Worm (Caenorhabditis elegans) whole organism, L3 larva: ENCODE results near the gene Y66D12A.24.

ENCODE experiments used
- daf-12 ChIP-seq: fragments of 150-350 bp; optimal IDR thresholded peaks from 2 replicates; lab custom pipeline; 2014; ENCODE audit warnings: missing biosample characterization, missing genetic modification reagents, missing genetic modification characterization
- egl-27 ChIP-seq: sonication (generic microtip); optimal IDR thresholded peaks from 4 replicates; lab custom pipeline; 2017; ENCODE audit warnings: missing biosample characterization, missing genetic modification reagents, missing genetic modification characterization
- elt-1 ChIP-seq: fragments of 150-350 bp; optimal IDR thresholded peaks from 2 replicates; lab custom pipeline; 2014; ENCODE audit warnings: missing biosample characterization, missing genetic modification characterization
- fkh-10 ChIP-seq: sonication (generic microtip); optimal IDR thresholded peaks from 2 replicates; lab custom pipeline; 2017; ENCODE audit warnings: missing biosample characterization, missing genetic modification reagents, missing genetic modification characterization
- fos-1 ChIP-seq: fragments of 150-350 bp; optimal IDR thresholded peaks from 2 replicates; lab custom pipeline; 2014; ENCODE audit warnings: missing biosample characterization, missing genetic modification characterization
- jun-1 ChIP-seq: fragments of 150-350 bp; optimal IDR thresholded peaks from 2 replicates; lab custom pipeline; 2014; ENCODE audit warnings: missing biosample characterization, missing genetic modification reagents, missing genetic modification characterization
- nhr-28 ChIP-seq: fragments of 150-350 bp; optimal IDR thresholded peaks from 2 replicates; lab custom pipeline; 2014; ENCODE audit warnings: missing biosample characterization, missing genetic modification characterization
- pqm-1 ChIP-seq: fragments of 150-350 bp; optimal IDR thresholded peaks from 2 replicates; lab custom pipeline; 2017; ENCODE audit warnings: missing biosample characterization, missing genetic modification characterization, inconsistent platforms
- sea-2 ChIP-seq: fragments of 150-350 bp; sonication (generic microtip); optimal IDR thresholded peaks from 4 replicates; lab custom pipeline; 2014; ENCODE audit warnings: missing biosample characterization, missing genetic modification reagents, missing genetic modification characterization
- skn-1 ChIP-seq: fragments of 150-350 bp; optimal IDR thresholded peaks from 2 replicates; lab custom pipeline; 2014; ENCODE audit warnings: missing biosample characterization, missing genetic modification characterization
- snpc-4 ChIP-seq: fragments of 150-350 bp; optimal IDR thresholded peaks from 2 replicates; lab custom pipeline; 2014; ENCODE audit warnings: missing biosample characterization, missing genetic modification characterization
- unc-39 ChIP-seq: sonication (generic microtip); optimal IDR thresholded peaks from 4 replicates; lab custom pipeline; 2017; ENCODE audit warnings: missing biosample characterization, missing genetic modification characterization

DNA sequence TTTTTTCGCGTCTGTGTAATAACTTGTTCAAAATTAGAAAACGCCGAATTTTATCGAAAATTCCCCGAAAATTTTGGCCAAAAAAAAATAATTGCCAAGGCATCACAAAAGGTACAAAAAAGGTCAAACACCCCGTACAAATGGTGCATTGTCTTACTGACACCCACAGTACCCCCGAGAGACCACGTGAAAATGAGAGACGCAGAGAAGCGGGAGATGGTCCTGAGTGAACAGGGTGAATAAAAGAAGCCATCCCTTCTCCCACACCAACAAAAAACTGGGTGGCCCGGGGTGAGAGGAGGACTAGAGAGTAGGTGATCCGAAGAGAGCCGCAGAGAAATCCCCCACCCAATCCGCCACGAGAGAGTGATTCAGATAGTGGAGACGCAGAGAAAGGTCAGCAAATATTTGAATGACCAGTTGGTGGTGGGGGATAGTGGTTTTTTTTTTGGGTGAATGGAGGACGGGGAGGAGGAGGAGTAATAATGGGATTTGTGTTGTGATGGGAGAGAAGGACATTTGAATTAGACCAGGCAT, 15.3 kb upstream of the Y66D12A.24 start:
- no peak for TF ChIP-seq unc-39 (tag; lab: Kevin White, UChicago)
- TF ChIP-seq skn-1 (tag; lab: Kevin White, UChicago): no peak
- no peak for TF ChIP-seq snpc-4 (tag; lab: Kevin White, UChicago)
- TF ChIP-seq fos-1 (tag; lab: Kevin White, UChicago): no peak
- TF ChIP-seq jun-1: no peak
- TF ChIP-seq egl-27 (tag; lab: Kevin White, UChicago): no peak
- TF ChIP-seq sea-2 (GFP tag; lab: Kevin White, UChicago): no peak
- TF ChIP-seq pqm-1: no peak
- no peak for TF ChIP-seq fkh-10 (GFP tag; lab: Kevin White, UChicago)
- no peak for TF ChIP-seq nhr-28 (tag; lab: Kevin White, UChicago)
- TF ChIP-seq elt-1: no peak
- TF ChIP-seq daf-12 (tag; lab: Kevin White, UChicago): no peak
